Worm (Caenorhabditis elegans) whole organism, midembryonic: Measurements from ENCODE around the gene T23E7.6.

ENCODE experiments used
- T22C8.4 ChIP-seq: fragments of 200-800 bp; sonication (Bioruptor generic); IDR thresholded peaks from 2 replicates; pipeline ENCODE4 v1.3.6; 2022; ENCODE audit warnings: missing genetic modification characterization, missing compliant biosample characterization
- cog-1 ChIP-seq: sonication (generic microtip); optimal IDR thresholded peaks from 2 replicates; lab custom pipeline; 2016; ENCODE audit warnings: missing genetic modification characterization, missing compliant biosample characterization
- flt-1 ChIP-seq: fragments of 200-800 bp; sonication (Bioruptor generic); IDR thresholded peaks from 2 replicates; pipeline ENCODE4 v1.3.6; 2022; ENCODE audit warnings: missing genetic modification characterization, missing compliant biosample characterization
- klf-2 ChIP-seq: fragments of 200-800 bp; sonication (Bioruptor generic); conservative IDR thresholded peaks from 2 replicates; pipeline ENCODE4 v1.3.6; 2022; ENCODE audit warnings: missing genetic modification reagents, missing genetic modification characterization, missing compliant biosample characterization
- med-1 ChIP-seq: sonication (generic microtip); optimal IDR thresholded peaks from 2 replicates; lab custom pipeline; 2017; ENCODE audit warnings: missing genetic modification characterization, mild to moderate bottlenecking, missing compliant biosample characterization, antibody characterized with exemption, missing genetic modification reagents; ENCODE audit not compliant: insufficient read depth
- ref-1 ChIP-seq: fragments of 200-800 bp; sonication (Bioruptor generic); conservative IDR thresholded peaks from 2 replicates; pipeline ENCODE4 v1.3.6; 2022; ENCODE audit warnings: missing genetic modification reagents, missing genetic modification characterization, missing compliant biosample characterization
- tab-1 ChIP-seq: fragments of 200-800 bp; sonication (Bioruptor generic); IDR thresholded peaks from 2 replicates; pipeline ENCODE4 v1.3.6; 2022; ENCODE audit warnings: missing genetic modification characterization, missing compliant biosample characterization
- ztf-23 ChIP-seq: fragments of 200-800 bp; sonication (Bioruptor generic); IDR thresholded peaks from 2 replicates; pipeline ENCODE4 v1.3.6; 2022; ENCODE audit warnings: missing genetic modification reagents, missing genetic modification characterization, missing compliant biosample characterization
- ztf-29 ChIP-seq: fragments of 200-800 bp; sonication (Bioruptor generic); IDR thresholded peaks from 2 replicates; pipeline ENCODE4 v1.3.6; 2022; ENCODE audit warnings: missing genetic modification reagents, missing genetic modification characterization, missing compliant biosample characterization

Gene T23E7.6

DNA sequence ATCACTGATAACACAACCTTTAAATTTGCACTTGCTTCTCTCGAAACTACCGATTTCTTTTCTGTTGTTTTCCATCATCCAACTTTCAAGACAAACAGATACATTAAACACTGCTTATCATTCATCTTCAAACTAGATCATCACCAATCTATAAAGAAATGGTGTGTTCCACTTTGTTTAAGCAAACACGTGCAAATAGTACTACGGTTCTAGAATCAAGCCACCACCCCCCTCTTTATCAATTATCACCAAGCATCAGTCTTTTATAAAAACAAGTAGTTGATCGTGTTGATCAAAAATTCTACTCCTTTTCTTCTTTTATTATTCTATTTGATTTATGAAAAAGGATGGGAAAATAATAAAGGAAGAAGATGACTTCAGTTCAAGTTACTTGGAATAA lies 46.2 kb downstream of the T23E7.6 start:
- TF ChIP-seq med-1 (GFP tag; lab: Kevin White, UChicago) (no peak), ref-1 (GFP tag; lab: Robert Waterston, UW) (no peak)

DNA sequence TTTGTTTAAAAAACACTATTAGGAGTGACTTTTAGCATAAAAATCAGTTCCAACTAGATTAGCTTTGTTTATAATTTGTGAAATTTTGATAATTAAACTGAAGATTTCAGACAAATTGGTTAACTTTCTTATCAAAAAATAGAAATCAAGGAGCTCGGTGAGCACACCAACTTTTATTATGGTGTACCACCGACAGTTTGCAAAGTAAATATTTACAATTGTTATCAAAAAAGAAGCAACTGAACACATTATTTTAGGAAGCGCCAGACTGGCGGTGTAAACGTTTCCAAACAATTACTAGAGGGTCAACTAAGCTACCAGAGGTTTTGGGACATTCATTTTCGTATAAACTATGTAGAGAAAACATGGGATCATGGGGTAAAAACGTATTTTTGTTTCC lies 47.1 kb downstream of the T23E7.6 start:
- no peak for TF ChIP-seq ref-1 (GFP tag; lab: Robert Waterston, UW)

DNA sequence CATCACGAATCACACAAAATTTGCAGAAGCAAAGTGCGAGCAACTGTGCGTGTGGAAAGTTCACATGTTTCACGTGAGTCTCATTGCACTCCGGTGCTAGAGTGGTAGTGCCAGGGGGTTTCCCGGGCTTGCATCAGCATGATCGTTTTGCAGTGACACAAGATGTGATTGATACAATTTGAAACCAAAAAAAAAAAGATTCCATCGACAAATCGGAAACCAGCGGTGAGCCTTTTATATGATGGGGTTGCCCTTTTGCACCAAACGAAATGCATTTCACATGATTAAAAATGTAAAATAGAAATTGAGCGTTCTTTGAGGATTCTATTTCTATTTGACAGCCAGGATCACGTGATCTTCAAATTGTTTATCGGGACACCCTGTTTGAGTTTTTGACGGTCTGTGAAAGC lies 48.3 kb downstream of the T23E7.6 start:
- TF ChIP-seq tab-1, result no peak

DNA sequence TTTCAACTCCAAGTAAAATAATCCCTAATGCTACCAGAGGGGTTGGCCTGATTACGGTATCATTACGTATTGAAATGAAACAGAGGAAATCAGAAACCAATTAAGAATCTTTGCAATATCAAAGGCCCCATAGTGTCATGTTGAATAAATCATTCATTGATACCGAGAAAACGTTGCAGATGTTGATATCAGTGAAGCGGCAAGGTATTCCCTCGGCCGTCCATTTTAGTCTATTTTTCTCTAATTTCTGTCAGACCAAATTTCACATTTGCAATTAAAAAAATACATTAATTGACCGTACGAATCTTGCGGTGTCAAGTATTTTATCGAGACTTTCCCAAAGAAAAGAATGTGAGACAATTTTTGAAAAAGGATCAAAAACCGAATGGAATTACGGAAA lies 50.4 kb downstream of the T23E7.6 start:
- TF ChIP-seq med-1 (GFP tag; lab: Kevin White, UChicago) (no peak), ref-1 (GFP tag; lab: Robert Waterston, UW) (no peak), klf-2 (GFP tag; lab: Robert Waterston, UW) (no peak), ztf-23 (GFP tag; lab: Robert Waterston, UW) (no peak), tab-1 (no peak), ztf-29 (GFP tag; lab: Robert Waterston, UW) (no peak), flt-1 (GFP tag; lab: Robert Waterston, UW) (no peak), cog-1 (no peak)

DNA sequence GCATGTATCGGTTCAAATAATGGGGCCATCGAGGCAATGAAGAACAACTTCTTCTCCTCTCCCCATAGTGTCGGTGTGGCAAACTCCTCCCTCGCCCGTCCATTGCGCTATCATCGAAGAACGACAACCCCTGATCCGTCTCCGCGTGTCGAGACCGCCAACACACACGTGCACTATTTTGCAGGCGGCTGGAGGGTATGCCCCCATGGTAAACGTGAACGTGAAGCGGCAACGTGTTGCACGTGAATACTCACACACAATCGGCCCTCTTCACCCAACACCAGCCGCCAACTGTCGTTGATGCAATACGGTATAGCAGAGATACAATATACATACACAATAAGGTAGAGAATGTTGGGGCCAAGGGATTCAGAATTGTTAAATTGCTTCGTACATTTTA lies 51.4 kb downstream of the T23E7.6 start:
- TF ChIP-seq tab-1 (0 out of 2 replicates have a peak, but pooled peaks have one; percentile 49), ztf-29 (GFP tag; lab: Robert Waterston, UW) (0 out of 2 replicates have a peak, but pooled peaks have one; percentile 12), flt-1 (GFP tag; lab: Robert Waterston, UW) (no peak)

DNA sequence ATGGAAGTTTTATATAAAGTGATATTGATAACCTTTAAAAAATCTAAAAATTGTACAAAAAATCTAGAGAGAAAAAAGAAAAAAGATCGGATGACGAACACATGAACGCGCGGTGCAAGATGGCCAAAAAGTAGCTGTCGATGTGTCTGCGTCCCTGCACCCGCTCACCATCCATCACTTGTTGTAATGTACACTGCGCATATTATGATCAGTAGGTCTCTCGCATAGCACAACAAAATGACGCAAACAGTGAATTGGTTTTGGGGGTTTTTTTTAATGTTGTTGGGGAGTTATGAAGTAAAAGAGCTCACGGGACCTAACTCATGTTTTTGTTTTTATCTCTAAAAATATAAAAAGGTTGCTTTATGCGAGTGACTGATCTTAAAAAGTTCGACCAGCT lies 52.9 kb downstream of the T23E7.6 start:
- TF ChIP-seq ztf-23 (GFP tag; lab: Robert Waterston, UW) (no peak), ztf-29 (GFP tag; lab: Robert Waterston, UW) (no peak), ref-1 (GFP tag; lab: Robert Waterston, UW) (no peak), med-1 (GFP tag; lab: Kevin White, UChicago) (no peak), klf-2 (GFP tag; lab: Robert Waterston, UW) (no peak), cog-1 (no peak), T22C8.4 (no peak), tab-1 (no peak), flt-1 (GFP tag; lab: Robert Waterston, UW) (no peak)

DNA sequence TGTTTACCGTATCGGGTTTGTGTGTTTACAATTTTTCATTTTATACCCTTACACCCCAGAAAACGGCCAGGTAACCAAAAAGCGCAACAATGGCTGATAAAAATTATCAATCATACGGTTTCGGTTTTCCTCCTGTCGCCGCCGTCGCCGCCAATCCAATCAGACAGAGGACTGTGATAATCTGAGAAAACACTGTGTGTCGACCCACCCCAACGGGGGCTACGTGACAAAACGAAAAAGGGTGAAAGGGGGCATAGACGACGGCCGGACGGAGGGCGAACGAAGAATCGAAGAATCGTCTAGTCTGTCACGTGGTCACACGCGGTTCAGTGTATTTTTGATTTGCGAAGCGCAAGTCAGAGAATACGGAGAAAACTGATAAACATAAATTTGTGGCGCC lies 53.7 kb downstream of the T23E7.6 start:
- TF ChIP-seq klf-2 (GFP tag; lab: Robert Waterston, UW) (no peak), med-1 (GFP tag; lab: Kevin White, UChicago) (no peak), ztf-23 (GFP tag; lab: Robert Waterston, UW) (no peak), tab-1 (no peak), flt-1 (GFP tag; lab: Robert Waterston, UW) (no peak), ztf-29 (GFP tag; lab: Robert Waterston, UW) (no peak), T22C8.4 (no peak), ref-1 (GFP tag; lab: Robert Waterston, UW) (no peak), cog-1 (no peak)
